Worm (Caenorhabditis elegans) whole organism, early embryonic: ENCODE results near the gene F58A6.1.

ENCODE experiments used
- B0310.2 ChIP-seq: sonication (generic microtip); optimal IDR thresholded peaks from 2 replicates; lab custom pipeline; 2016; ENCODE audit warnings: mild to moderate bottlenecking, missing genetic modification characterization, missing compliant biosample characterization
- ama-1 ChIP-seq: fragments of 150-350 bp; optimal IDR thresholded peaks from 2 replicates; lab custom pipeline; 2014
- ceh-13 ChIP-seq: fragments of 200-800 bp; sonication (Bioruptor generic); optimal IDR thresholded peaks from 2 replicates; lab custom pipeline; 2018; ENCODE audit warnings: mild to moderate bottlenecking, missing genetic modification characterization, missing compliant biosample characterization
- ceh-36 ChIP-seq: sonication (generic microtip); optimal IDR thresholded peaks from 2 replicates; lab custom pipeline; 2016; ENCODE audit warnings: missing genetic modification characterization, inconsistent platforms, missing compliant biosample characterization
- flt-1 ChIP-seq: fragments of 200-800 bp; sonication (Bioruptor generic); IDR thresholded peaks from 2 replicates; pipeline ENCODE4 v1.3.6; 2022; ENCODE audit warnings: missing genetic modification characterization, missing compliant biosample characterization
- hnd-1 ChIP-seq: sonication (generic microtip); optimal IDR thresholded peaks from 2 replicates; lab custom pipeline; 2016; ENCODE audit warnings: missing genetic modification characterization, missing compliant biosample characterization
- pes-1 ChIP-seq: fragments of 200-800 bp; sonication (Bioruptor generic); IDR thresholded peaks from 2 replicates; pipeline ENCODE4 v1.3.6; 2022; ENCODE audit warnings: missing genetic modification reagents, missing genetic modification characterization, missing compliant biosample characterization

ce11 chrII:5131800-5132199, 10.9 kb upstream of the F58A6.1 start:
- TF ChIP-seq ama-1 (lab: Kevin White, UChicago) (no peak), ceh-36 (tag; lab: Kevin White, UChicago) (no peak), pes-1 (GFP tag; lab: Robert Waterston, UW) (no peak), hnd-1 (tag; lab: Kevin White, UChicago) (no peak), B0310.2 (no peak), ceh-13 (GFP tag; lab: Kevin White, UChicago) (no peak), flt-1 (GFP tag; lab: Robert Waterston, UW) (no peak)
